Worm (Caenorhabditis elegans): ENCODE data around the gene tag-123.

The tag-123 gene

ce11 chrX:8419252-8419651 is 2.6 kb downstream of the tag-123 start (continued):
- peak; percentile 34 to 58 for TF ChIP-seq rec-8 (tag; optimal IDR thresholded peaks at IDR 0.05)
- TF ChIP-seq Y79H2A.3 (GFP tag; conservative IDR thresholded peaks at IDR 0.05) = no peak
- TF ChIP-seq Y53F4B.3 (GFP tag; IDR thresholded peaks at IDR 0.05) = no peak
- peak; percentile 69; the same call in 1 of the 2 replicates for TF ChIP-seq lin-26 (GFP tag; IDR thresholded peaks at IDR 0.05)
- peak; percentile 12 for TF ChIP-seq nhr-80 (tag; optimal IDR thresholded peaks at IDR 0.05)
- peak; percentile 89 for TF ChIP-seq tbp1 (GFP tag; optimal IDR thresholded peaks at IDR 0.05)
- peak; percentile 31 for TF ChIP-seq him-1 (tag; optimal IDR thresholded peaks at IDR 0.05)
- no peak for TF ChIP-seq attf-3 (GFP tag; conservative IDR thresholded peaks at IDR 0.05)
- TF ChIP-seq snpc-4 (GFP tag; optimal IDR thresholded peaks at IDR 0.05) = peak; percentile 5
- peak in 2 of 4 experiments; percentile 35 to 63 for TF ChIP-seq snpc-4 (tag; optimal IDR thresholded peaks at IDR 0.05)
- TF ChIP-seq ztf-18 (tag; optimal IDR thresholded peaks at IDR 0.05) = peak; percentile 36
- no peak for TF ChIP-seq pha-4 (tag; optimal IDR thresholded peaks at IDR 0.05)
- no peak for TF ChIP-seq chd-7 (tag; optimal IDR thresholded peaks at IDR 0.05)
- peak; percentile 64 for TF ChIP-seq D2030.7 (GFP tag; IDR thresholded peaks at IDR 0.05)
- no peak for TF ChIP-seq ztf-6 (GFP tag; IDR thresholded peaks at IDR 0.05)
- peak; percentile 62; the same call in 1 of the 2 replicates for TF ChIP-seq pbrm-1 (GFP tag; IDR thresholded peaks at IDR 0.05)
- TF ChIP-seq sea-2 (GFP tag; IDR thresholded peaks at IDR 0.05) = no peak
- no peak for TF ChIP-seq gei-17 (GFP tag; optimal IDR thresholded peaks at IDR 0.05)
- TF ChIP-seq ztf-25 (GFP tag; IDR thresholded peaks at IDR 0.05) = no peak
- no peak for TF ChIP-seq aptf-2 (GFP tag; conservative IDR thresholded peaks at IDR 0.05)
- TF ChIP-seq tlf-1 (GFP tag; optimal IDR thresholded peaks at IDR 0.05) = no peak
- TF ChIP-seq nfyb-1 (GFP tag; IDR thresholded peaks at IDR 0.05) = no peak
- no peak for TF ChIP-seq ceh-40 (GFP tag; IDR thresholded peaks at IDR 0.05)
- peak; percentile 67 for TF ChIP-seq rpc-1 (optimal IDR thresholded peaks at IDR 0.05)
- TF ChIP-seq rpc-1 (tag; optimal IDR thresholded peaks at IDR 0.05) = peak; percentile 82
- no peak for TF ChIP-seq ceh-79 (tag; optimal IDR thresholded peaks at IDR 0.05)
- TF ChIP-seq hsf-1 (GFP tag; IDR thresholded peaks at IDR 0.05) = no peak
- TF ChIP-seq B0261.1 (tag; optimal IDR thresholded peaks at IDR 0.05) = peak; percentile 81
- TF ChIP-seq ztf-22 (GFP tag; optimal IDR thresholded peaks at IDR 0.05) = no peak
- no peak for TF ChIP-seq B0019.2 (GFP tag; conservative IDR thresholded peaks at IDR 0.05)
- 0 out of 2 replicates have a peak, but pooled peaks have one; percentile 8 for TF ChIP-seq mcd-1 (GFP tag; IDR thresholded peaks at IDR 0.05)
- TF ChIP-seq dpff-1 (tag; optimal IDR thresholded peaks at IDR 0.05) = no peak
- no peak for TF ChIP-seq dpl-1 (GFP tag; optimal IDR thresholded peaks at IDR 0.05)
- no peak for TF ChIP-seq lin-35 (GFP tag; optimal IDR thresholded peaks at IDR 0.05)
- peak; percentile 57 for TF ChIP-seq die-1 (tag; optimal IDR thresholded peaks at IDR 0.05)
- TF ChIP-seq lin-54 (GFP tag; optimal IDR thresholded peaks at IDR 0.05) = no peak
- TF ChIP-seq zim-3 (tag; optimal IDR thresholded peaks at IDR 0.05) = no peak
- no peak for TF ChIP-seq akir-1 (GFP tag; optimal IDR thresholded peaks at IDR 0.05)
- TF ChIP-seq ztf-28 (GFP tag; IDR thresholded peaks at IDR 0.05) = no peak
- TF ChIP-seq snpc-1.3 (tag; optimal IDR thresholded peaks at IDR 0.05; ENCODE audit: insufficient read depth) = peak; percentile 34
- TF ChIP-seq let-526 (GFP tag; IDR thresholded peaks at IDR 0.05) = no peak
- TF ChIP-seq hlh-12 (tag; optimal IDR thresholded peaks at IDR 0.05) = no peak
